Fruit fly (Drosophila melanogaster) whole organism, prepupa: Measurements from ENCODE around the gene CCT4.

ENCODE experiments used
- Hr39 ChIP-seq: fragments of 200-800 bp; sonication (Bioruptor generic); optimal IDR thresholded peaks from 2 replicates; lab custom pipeline; 2016; ENCODE audit warnings: missing biosample characterization, missing genetic modification characterization
- achi ChIP-seq: fragments of 200-800 bp; sonication (Bioruptor generic); optimal IDR thresholded peaks from 3 replicates; lab custom pipeline; 2016; ENCODE audit warnings: missing biosample characterization, missing genetic modification characterization
- esn ChIP-seq: fragments of 200-800 bp; sonication (Bioruptor generic); optimal IDR thresholded peaks from 2 replicates; lab custom pipeline; 2016; ENCODE audit warnings: missing biosample characterization, mild to moderate bottlenecking, missing genetic modification characterization, moderate library complexity
- fd59A ChIP-seq: fragments of 200-800 bp; sonication (Bioruptor generic); optimal IDR thresholded peaks from 2 replicates; lab custom pipeline; 2017; ENCODE audit warnings: missing biosample characterization, mild to moderate bottlenecking, missing genetic modification characterization, missing genetic modification reagents

DNA sequence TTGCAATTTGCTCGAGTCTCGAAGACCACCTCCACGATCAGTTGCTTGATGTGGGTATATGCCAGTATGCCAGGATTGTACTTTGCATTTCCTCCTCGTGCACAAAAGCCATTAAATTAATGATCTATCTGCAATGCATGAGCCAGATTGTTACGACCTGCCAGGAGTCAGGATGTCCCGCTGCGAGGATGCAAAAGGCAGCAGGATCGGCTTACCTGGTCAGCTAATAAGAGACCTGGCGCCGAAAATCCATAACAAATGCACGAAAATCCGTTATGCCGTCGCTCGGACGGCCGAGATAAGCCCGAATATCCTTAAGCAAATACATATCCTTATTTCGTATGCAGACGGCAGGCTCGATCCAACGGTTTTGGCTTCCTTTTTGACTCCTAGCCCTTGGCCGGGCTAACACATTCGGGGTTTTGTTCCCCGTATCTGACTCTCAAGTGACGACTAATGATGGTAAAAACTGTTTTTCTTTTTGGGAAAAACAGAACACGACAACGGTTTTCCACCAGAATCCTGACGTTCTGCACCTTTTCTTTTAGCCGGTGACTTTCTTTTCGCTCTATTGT, 26.6 kb downstream of the CCT4 start:
- TF ChIP-seq esn (GFP tag; lab: Kevin White, UChicago) (no peak), fd59A (no peak), Hr39 (GFP tag; lab: Kevin White, UChicago) (no peak), achi (GFP tag; lab: Kevin White, UChicago) (no peak)
